Worm (Caenorhabditis elegans) whole organism, L4 larva: ENCODE results near the gene snf-7.
A peak's percentile ranks its signal among the peaks of the same experiment; 100 is the strongest.

Experiments used
- F10B5.3 ChIP-seq: sonication (generic microtip); optimal IDR thresholded peaks from 2 replicates; lab custom pipeline; 2016; ENCODE audit warnings: mild to moderate bottlenecking, missing genetic modification characterization, missing compliant biosample characterization
- F26F4.8 ChIP-seq: fragments of 200-800 bp; sonication (Bioruptor generic); conservative IDR thresholded peaks from 2 replicates; pipeline ENCODE4 v1.3.6; 2022; ENCODE audit warnings: missing genetic modification characterization, missing compliant biosample characterization
- F37D6.2 ChIP-seq: sonication (generic microtip); optimal IDR thresholded peaks from 2 replicates; lab custom pipeline; 2016; ENCODE audit warnings: mild to moderate bottlenecking, missing genetic modification characterization, missing compliant biosample characterization
- F49E8.2 ChIP-seq: sonication (generic microtip); optimal IDR thresholded peaks from 2 replicates; lab custom pipeline; 2016; ENCODE audit warnings: missing compliant biosample characterization, mild to moderate bottlenecking, missing genetic modification characterization, borderline replicate concordance
- T26A8.4 ChIP-seq: fragments of 200-800 bp; sonication (Bioruptor generic); IDR thresholded peaks from 2 replicates; pipeline ENCODE4 v1.3.6; 2022; ENCODE audit warnings: missing genetic modification characterization, missing compliant biosample characterization
- Y105C5A.15 ChIP-seq: fragments of 200-800 bp; sonication (Bioruptor generic); IDR thresholded peaks from 2 replicates; pipeline ENCODE4 v1.3.6; 2022; ENCODE audit warnings: missing genetic modification characterization, missing compliant biosample characterization
- Y5F2A.4 ChIP-seq: fragments of 200-800 bp; sonication (Bioruptor generic); optimal IDR thresholded peaks from 2 replicates; lab custom pipeline; 2018; ENCODE audit warnings: mild to moderate bottlenecking, missing genetic modification characterization, missing compliant biosample characterization
- ZK546.5 ChIP-seq, 2 experiments: sonication (generic microtip); optimal IDR thresholded peaks; 2 replicates each; lab custom pipeline; 2017; ENCODE audit warnings: missing biosample characterization in 2 of 2, missing genetic modification characterization in 2 of 2
- aha-1 ChIP-seq: fragments of 150-350 bp; peaks from one replicate; lab custom pipeline; 2014; ENCODE audit warnings: missing biosample characterization, missing genetic modification characterization
- aly-2 ChIP-seq: sonication (generic microtip); optimal IDR thresholded peaks from 2 replicates; lab custom pipeline; 2018; ENCODE audit warnings: missing biosample characterization, missing genetic modification characterization
- ama-1 ChIP-seq: fragments of 150-350 bp; optimal IDR thresholded peaks from 2 replicates; lab custom pipeline; 2014; ENCODE audit warnings: inconsistent platforms, mixed read lengths
- arid-1 ChIP-seq: fragments of 200-800 bp; sonication (Bioruptor generic); conservative IDR thresholded peaks from 2 replicates; pipeline ENCODE4 v1.3.6; 2022; ENCODE audit warnings: missing genetic modification reagents, missing genetic modification characterization, missing compliant biosample characterization
- ceh-20 ChIP-seq: fragments of 200-800 bp; sonication (Bioruptor generic); IDR thresholded peaks from 2 replicates; pipeline ENCODE4 v1.3.6; 2022; ENCODE audit warnings: missing genetic modification reagents, missing genetic modification characterization, missing compliant biosample characterization
- ceh-28 ChIP-seq: fragments of 150-350 bp; optimal IDR thresholded peaks from 2 replicates; lab custom pipeline; 2014; ENCODE audit warnings: missing biosample characterization, missing genetic modification reagents, missing genetic modification characterization
- ceh-44 ChIP-seq: fragments of 200-800 bp; sonication (Bioruptor generic); IDR thresholded peaks from 2 replicates; pipeline ENCODE4 v1.3.6; 2022; ENCODE audit warnings: missing genetic modification reagents, missing genetic modification characterization, missing compliant biosample characterization
- daf-19 ChIP-seq: fragments of 200-800 bp; sonication (Bioruptor generic); conservative IDR thresholded peaks from 2 replicates; pipeline ENCODE4 v1.3.6; 2022; ENCODE audit warnings: missing genetic modification characterization, missing compliant biosample characterization
- dve-1 ChIP-seq: sonication (generic microtip); optimal IDR thresholded peaks from 2 replicates; lab custom pipeline; 2017; ENCODE audit warnings: antibody characterized with exemption, mild to moderate bottlenecking, missing genetic modification characterization, missing compliant biosample characterization; ENCODE audit not compliant: insufficient read depth
- gei-8 ChIP-seq: fragments of 200-800 bp; sonication (Bioruptor generic); optimal IDR thresholded peaks from 2 replicates; lab custom pipeline; 2018; ENCODE audit warnings: mild to moderate bottlenecking, missing genetic modification characterization, missing compliant biosample characterization
- hif-1 ChIP-seq, 2 experiments: sonication (generic microtip); optimal IDR thresholded peaks; 2 replicates each; lab custom pipeline; 2016 to 2017; ENCODE audit warnings: missing compliant biosample characterization in 2 of 2, missing genetic modification characterization in 2 of 2, missing genetic modification reagents in 2 of 2, missing genotype in 2 of 2, mild to moderate bottlenecking in 1 of 2
- hlh-11 ChIP-seq: fragments of 200-800 bp; sonication (Bioruptor generic); optimal IDR thresholded peaks from 2 replicates; lab custom pipeline; 2018; ENCODE audit warnings: mild to moderate bottlenecking, missing genetic modification characterization, missing compliant biosample characterization
- jun-1 ChIP-seq: fragments of 150-350 bp; optimal IDR thresholded peaks from 2 replicates; lab custom pipeline; 2014; ENCODE audit warnings: missing biosample characterization, missing genetic modification reagents, missing genetic modification characterization
- lin-1 ChIP-seq: fragments of 200-800 bp; sonication (Bioruptor generic); IDR thresholded peaks from 2 replicates; pipeline ENCODE4 v1.3.6; 2022; ENCODE audit warnings: missing genetic modification reagents, missing genetic modification characterization, missing compliant biosample characterization
- lin-29 ChIP-seq: fragments of 200-800 bp; sonication (Bioruptor generic); IDR thresholded peaks from 2 replicates; pipeline ENCODE4 v1.3.6; 2022; ENCODE audit warnings: missing genetic modification reagents, missing genetic modification characterization, missing compliant biosample characterization
- lin-39 ChIP-seq: fragments of 150-350 bp; optimal IDR thresholded peaks from 2 replicates; lab custom pipeline; 2014; ENCODE audit warnings: missing biosample characterization, missing genetic modification reagents, missing genetic modification characterization
- lir-3 ChIP-seq: sonication (generic microtip); optimal IDR thresholded peaks from 2 replicates; lab custom pipeline; 2016; ENCODE audit warnings: mild to moderate bottlenecking, missing genetic modification characterization, missing compliant biosample characterization
- madf-9 ChIP-seq: fragments of 200-800 bp; sonication (Bioruptor generic); conservative IDR thresholded peaks from 2 replicates; pipeline ENCODE4 v1.3.6; 2022; ENCODE audit warnings: missing genetic modification reagents, missing genetic modification characterization, missing compliant biosample characterization
- mdt-29 ChIP-seq: fragments of 200-800 bp; sonication (Bioruptor generic); IDR thresholded peaks from 2 replicates; pipeline ENCODE4 v1.3.6; 2022; ENCODE audit warnings: missing genetic modification reagents, missing genetic modification characterization, missing compliant biosample characterization
- mep-1 ChIP-seq: fragments of 150-350 bp; sonication (generic microtip); optimal IDR thresholded peaks from 3 replicates; lab custom pipeline; 2014; ENCODE audit warnings: missing biosample characterization, missing genetic modification characterization
- nhr-11 ChIP-seq: fragments of 150-350 bp; optimal IDR thresholded peaks from 2 replicates; lab custom pipeline; 2014; ENCODE audit warnings: missing biosample characterization, missing genetic modification characterization
- nhr-28 ChIP-seq: fragments of 150-350 bp; optimal IDR thresholded peaks from 2 replicates; lab custom pipeline; 2014; ENCODE audit warnings: missing biosample characterization, missing genetic modification characterization
- nhr-42 ChIP-seq: fragments of 200-800 bp; sonication (Bioruptor generic); IDR thresholded peaks from 2 replicates; pipeline ENCODE4 v1.3.6; 2022; ENCODE audit warnings: missing genetic modification characterization, missing compliant biosample characterization
- nhr-48 ChIP-seq: sonication (generic microtip); optimal IDR thresholded peaks from 2 replicates; lab custom pipeline; 2016; ENCODE audit warnings: mild to moderate bottlenecking, missing genetic modification characterization, missing compliant biosample characterization
- nhr-6 ChIP-seq: fragments of 150-350 bp; optimal IDR thresholded peaks from 2 replicates; lab custom pipeline; 2014; ENCODE audit warnings: missing biosample characterization, missing genetic modification characterization
- nhr-77 ChIP-seq: fragments of 150-350 bp; optimal IDR thresholded peaks from 2 replicates; lab custom pipeline; 2014; ENCODE audit warnings: missing biosample characterization, missing genetic modification characterization
- pha-4 ChIP-seq, 2 experiments: fragments of 150-350 bp in 1 of 2; fragments of 200-800 bp in 1 of 2; sonication (Bioruptor generic) in 1 of 2; IDR thresholded peaks in 1 of 2; optimal IDR thresholded peaks in 1 of 2; 2 replicates each; pipeline versions ENCODE4 v1.3.6 to Lab custom; 2014 to 2022; ENCODE audit warnings: missing genetic modification characterization in 2 of 2, missing genetic modification reagents in 2 of 2, missing biosample characterization in 1 of 2, missing compliant biosample characterization in 1 of 2
- rbr-2 ChIP-seq: sonication (generic microtip); optimal IDR thresholded peaks from 2 replicates; lab custom pipeline; 2016; ENCODE audit warnings: missing genotype, missing genetic modification characterization, missing compliant biosample characterization
- saeg-2 ChIP-seq: fragments of 200-800 bp; sonication (Bioruptor generic); IDR thresholded peaks from 2 replicates; pipeline ENCODE4 v1.3.6; 2022; ENCODE audit warnings: missing genetic modification reagents, missing genetic modification characterization, missing compliant biosample characterization
- set-16 ChIP-seq: fragments of 200-800 bp; sonication (Bioruptor generic); IDR thresholded peaks from 2 replicates; pipeline ENCODE4 v1.3.6; 2022; ENCODE audit warnings: missing genetic modification reagents, missing genetic modification characterization, missing compliant biosample characterization
- spr-1 ChIP-seq: sonication (generic microtip); optimal IDR thresholded peaks from 2 replicates; lab custom pipeline; 2016; ENCODE audit warnings: mild to moderate bottlenecking, missing genetic modification characterization, missing compliant biosample characterization
- spr-3 ChIP-seq: fragments of 200-800 bp; sonication (Bioruptor generic); optimal IDR thresholded peaks from 2 replicates; lab custom pipeline; 2018; ENCODE audit warnings: mild to moderate bottlenecking, missing genetic modification characterization, missing compliant biosample characterization
- tag-97 ChIP-seq: fragments of 200-800 bp; sonication (Bioruptor generic); IDR thresholded peaks from 2 replicates; pipeline ENCODE4 v1.3.6; 2022; ENCODE audit warnings: missing genetic modification characterization, missing compliant biosample characterization
- unc-39 ChIP-seq: sonication (generic microtip); optimal IDR thresholded peaks from 2 replicates; lab custom pipeline; 2017; ENCODE audit warnings: missing biosample characterization, missing genetic modification characterization
- zag-1 ChIP-seq: fragments of 150-350 bp; optimal IDR thresholded peaks from 2 replicates; lab custom pipeline; 2014; ENCODE audit warnings: missing biosample characterization, missing genetic modification characterization
- zfp-3 ChIP-seq: fragments of 200-800 bp; sonication (Bioruptor generic); conservative IDR thresholded peaks from 2 replicates; pipeline ENCODE4 v1.3.6; 2022; ENCODE audit warnings: missing genetic modification reagents, missing genetic modification characterization, missing compliant biosample characterization

The snf-7 gene

ce11 chrIII:12978473-12979174, 26.6 kb upstream of the snf-7 start, which contains the start of the genes ubq-2 and frg-1 (continued):
- TF ChIP-seq F10B5.3 (peak; percentile 2), lir-3 (tag; lab: Kevin White, UChicago) (no peak), aha-1 (tag; lab: Kevin White, UChicago) (peak; percentile 54), zag-1 (tag; lab: Kevin White, UChicago) (no peak), lin-29 (GFP tag; lab: Robert Waterston, UW) (no peak), arid-1 (GFP tag; lab: Robert Waterston, UW) (peak; percentile 80), spr-3 (GFP tag; lab: Kevin White, UChicago) (peak; percentile 39), unc-39 (tag; lab: Kevin White, UChicago) (no peak), nhr-6 (tag; lab: Kevin White, UChicago) (peak; percentile 53), nhr-11 (tag; lab: Kevin White, UChicago) (peak; percentile 86), ZK546.5 (tag; optimal IDR thresholded peaks at IDR 0.05; lab: Kevin White, UChicago) (peak in 1 of 2 experiments; percentile 19), dve-1 (peak; percentile 91), gei-8 (GFP tag; lab: Kevin White, UChicago) (no peak), saeg-2 (GFP tag; lab: Robert Waterston, UW) (no peak), spr-1 (peak; percentile 69), set-16 (GFP tag; lab: Robert Waterston, UW) (0 out of 2 replicates have a peak, but pooled peaks have one; percentile 8), mdt-29 (GFP tag; lab: Robert Waterston, UW) (peak; percentile 57; the same call in 1 of the 2 replicates), Y5F2A.4 (no peak), tag-97 (GFP tag; lab: Robert Waterston, UW) (no peak), hif-1 (tag; optimal IDR thresholded peaks at IDR 0.05; lab: Kevin White, UChicago) (peak in 1 of 2 experiments; percentile 64), nhr-28 (tag; lab: Kevin White, UChicago) (peak; percentile 57), zfp-3 (GFP tag; lab: Robert Waterston, UW) (0 out of 2 replicates have a peak, but pooled peaks have one; percentile 21), T26A8.4 (peak; percentile 77), hlh-11 (tag; lab: Kevin White, UChicago) (peak; percentile 77), nhr-42 (GFP tag; lab: Robert Waterston, UW) (0 out of 2 replicates have a peak, but pooled peaks have one; percentile 38), ceh-44 (GFP tag; lab: Robert Waterston, UW) (0 out of 2 replicates have a peak, but pooled peaks have one; percentile 37), ama-1 (peak; percentile 57), F26F4.8 (no peak), aly-2 (tag; lab: Kevin White, UChicago) (no peak), Y105C5A.15 (GFP tag; lab: Robert Waterston, UW) (no peak), nhr-48 (tag; lab: Kevin White, UChicago) (peak; percentile 1), jun-1 (tag; lab: Kevin White, UChicago) (no peak), lin-1 (GFP tag; lab: Robert Waterston, UW) (0 out of 2 replicates have a peak, but pooled peaks have one; percentile 44), pha-4 (GFP tag; IDR thresholded peaks at IDR 0.05; lab: Robert Waterston, UW) (peak; percentile 64; the same call in 1 of the 2 replicates), pha-4 (tag; optimal IDR thresholded peaks at IDR 0.05; lab: Kevin White, UChicago) (no peak), lin-39 (tag; lab: Kevin White, UChicago) (no peak), ceh-28 (tag; lab: Kevin White, UChicago) (no peak), madf-9 (GFP tag; lab: Robert Waterston, UW) (no peak), daf-19 (no peak), F49E8.2 (tag; lab: Kevin White, UChicago) (peak; percentile 76), nhr-77 (tag; lab: Kevin White, UChicago) (peak; percentile 59), ceh-20 (GFP tag; lab: Robert Waterston, UW) (peak; percentile 76), rbr-2 (peak; percentile 79), F37D6.2 (peak; percentile 81), mep-1 (tag; lab: Kevin White, UChicago) (peak; percentile 96)
- TF ChIP-seq, all 104 proteins: peak for 49
